Worm (Caenorhabditis elegans) whole organism, mixed stage, embryonic: ENCODE measurements around the gene Y43B11AR.3.

Source experiments
- M03D4.4 ChIP-seq: sonication (generic microtip); optimal IDR thresholded peaks from 2 replicates; lab custom pipeline; 2017; ENCODE audit warnings: mild to moderate bottlenecking, missing genetic modification characterization, missing compliant biosample characterization
- bed-3 ChIP-seq: fragments of 200-800 bp; sonication (Bioruptor generic); optimal IDR thresholded peaks from 3 replicates; lab custom pipeline; 2018; ENCODE audit warnings: mild to moderate bottlenecking, missing genetic modification characterization, moderate library complexity, missing compliant biosample characterization
- blmp-1 ChIP-seq: fragments of 150-350 bp; optimal IDR thresholded peaks from 2 replicates; lab custom pipeline; 2014; ENCODE audit warnings: missing biosample characterization, missing genetic modification characterization
- ceh-39 ChIP-seq: fragments of 150-350 bp; optimal IDR thresholded peaks from 2 replicates; lab custom pipeline; 2014; ENCODE audit warnings: missing biosample characterization, missing genetic modification characterization
- ceh-83 ChIP-seq: fragments of 200-800 bp; sonication (Bioruptor generic); optimal IDR thresholded peaks from 2 replicates; lab custom pipeline; 2018; ENCODE audit warnings: mild to moderate bottlenecking, missing genetic modification characterization, missing compliant biosample characterization
- ces-1 ChIP-seq: fragments of 150-350 bp; optimal IDR thresholded peaks from 2 replicates; lab custom pipeline; 2014; ENCODE audit warnings: missing biosample characterization, missing genetic modification reagents, missing genetic modification characterization
- cnd-1 ChIP-seq: fragments of 200-800 bp; sonication (Bioruptor generic); optimal IDR thresholded peaks from 2 replicates; lab custom pipeline; 2018; ENCODE audit warnings: mild to moderate bottlenecking, missing genetic modification characterization, missing compliant biosample characterization
- drap-1 ChIP-seq: fragments of 200-800 bp; sonication (Bioruptor generic); optimal IDR thresholded peaks from 3 replicates; lab custom pipeline; 2018; ENCODE audit warnings: mild to moderate bottlenecking, missing genetic modification characterization, missing compliant biosample characterization
- elt-1 ChIP-seq: sonication (generic microtip); optimal IDR thresholded peaks from 2 replicates; lab custom pipeline; 2017; ENCODE audit warnings: missing genetic modification characterization, mild to moderate bottlenecking, missing compliant biosample characterization, antibody characterized with exemption, moderate library complexity, borderline replicate concordance; ENCODE audit not compliant: insufficient read depth
- elt-3 ChIP-seq: fragments of 150-350 bp; optimal IDR thresholded peaks from 2 replicates; lab custom pipeline; 2014; ENCODE audit warnings: missing biosample characterization, missing genetic modification characterization
- flh-1 ChIP-seq: fragments of 200-800 bp; sonication (Bioruptor generic); optimal IDR thresholded peaks from 2 replicates; lab custom pipeline; 2018; ENCODE audit warnings: mild to moderate bottlenecking, missing genetic modification characterization, moderate library complexity, missing compliant biosample characterization
- ham-2 ChIP-seq: fragments of 200-800 bp; sonication (Bioruptor generic); optimal IDR thresholded peaks from 2 replicates; lab custom pipeline; 2018; ENCODE audit warnings: mild to moderate bottlenecking, missing genetic modification characterization, missing compliant biosample characterization
- hlh-1 ChIP-seq: fragments of 150-350 bp; optimal IDR thresholded peaks from 2 replicates; lab custom pipeline; 2014; ENCODE audit warnings: missing biosample characterization, missing genetic modification reagents, missing genetic modification characterization
- lin-13 ChIP-seq: fragments of 150-350 bp; optimal IDR thresholded peaks from 2 replicates; lab custom pipeline; 2014; ENCODE audit warnings: missing biosample characterization, missing genetic modification characterization
- lin-32 ChIP-seq: fragments of 200-800 bp; sonication (Bioruptor generic); optimal IDR thresholded peaks from 2 replicates; lab custom pipeline; 2018; ENCODE audit warnings: mild to moderate bottlenecking, missing genetic modification characterization, missing compliant biosample characterization
- lsy-2 ChIP-seq: fragments of 150-350 bp; optimal IDR thresholded peaks from 2 replicates; lab custom pipeline; 2014; ENCODE audit warnings: missing biosample characterization, missing genetic modification characterization
- mep-1 ChIP-seq: fragments of 150-350 bp; optimal IDR thresholded peaks from 2 replicates; lab custom pipeline; 2017; ENCODE audit warnings: missing biosample characterization, missing genetic modification reagents, missing genetic modification characterization, inconsistent platforms
- mls-2 ChIP-seq: sonication (generic microtip); optimal IDR thresholded peaks from 2 replicates; lab custom pipeline; 2016; ENCODE audit warnings: mild to moderate bottlenecking, missing genetic modification characterization, moderate library complexity, missing compliant biosample characterization
- nhr-12 ChIP-seq: fragments of 150-350 bp; optimal IDR thresholded peaks from 2 replicates; lab custom pipeline; 2014; ENCODE audit warnings: missing biosample characterization, missing genetic modification characterization
- nhr-2 ChIP-seq: fragments of 150-350 bp; optimal IDR thresholded peaks from 2 replicates; lab custom pipeline; 2014; ENCODE audit warnings: missing biosample characterization, missing genetic modification characterization
- nhr-237 ChIP-seq: fragments of 150-350 bp; optimal IDR thresholded peaks from 2 replicates; lab custom pipeline; 2014; ENCODE audit warnings: missing biosample characterization, missing genetic modification characterization
- nhr-28 ChIP-seq: fragments of 150-350 bp; optimal IDR thresholded peaks from 2 replicates; lab custom pipeline; 2014; ENCODE audit warnings: missing biosample characterization, missing genetic modification characterization
- nhr-76 ChIP-seq: sonication (generic microtip); optimal IDR thresholded peaks from 2 replicates; lab custom pipeline; 2017; ENCODE audit warnings: missing biosample characterization, missing genetic modification characterization
- pha-4 ChIP-seq: fragments of 150-350 bp; optimal IDR thresholded peaks from 2 replicates; lab custom pipeline; 2018; ENCODE audit warnings: missing biosample characterization, missing genetic modification reagents, missing genetic modification characterization
- snpc-4 ChIP-seq: fragments of 150-350 bp; optimal IDR thresholded peaks from 2 replicates; lab custom pipeline; 2014; ENCODE audit warnings: missing biosample characterization, missing genetic modification characterization
- sptf-1 ChIP-seq: sonication (generic microtip); optimal IDR thresholded peaks from 2 replicates; lab custom pipeline; 2017; ENCODE audit warnings: mild to moderate bottlenecking, missing genetic modification characterization, moderate library complexity, missing compliant biosample characterization
- tbx-8 ChIP-seq: fragments of 200-800 bp; sonication (Bioruptor generic); optimal IDR thresholded peaks from 2 replicates; lab custom pipeline; 2018; ENCODE audit warnings: mild to moderate bottlenecking, missing genetic modification characterization, moderate library complexity, missing compliant biosample characterization
- unc-120 ChIP-seq: sonication (generic microtip); optimal IDR thresholded peaks from 2 replicates; lab custom pipeline; 2017; ENCODE audit warnings: missing genetic modification characterization, missing compliant biosample characterization; ENCODE audit not compliant: poor library complexity, severe bottlenecking
- unc-39 ChIP-seq: fragments of 150-350 bp; optimal IDR thresholded peaks from 2 replicates; lab custom pipeline; 2014; ENCODE audit warnings: missing biosample characterization, missing genetic modification characterization
- unc-62 ChIP-seq: fragments of 150-350 bp; optimal IDR thresholded peaks from 2 replicates; lab custom pipeline; 2014; ENCODE audit warnings: missing biosample characterization, missing genetic modification reagents, missing genetic modification characterization
- zip-8 ChIP-seq: fragments of 150-350 bp; optimal IDR thresholded peaks from 2 replicates; lab custom pipeline; 2014; ENCODE audit warnings: missing biosample characterization, missing genetic modification characterization
- ztf-11 ChIP-seq: fragments of 150-350 bp; optimal IDR thresholded peaks from 2 replicates; lab custom pipeline; 2014; ENCODE audit warnings: missing biosample characterization, missing genetic modification characterization

The Y43B11AR.3 gene

ce11 chrIV:7098509-7099065 is 15.1 kb upstream of the Y43B11AR.3 start, which contains the start of gene ZC477.4:
Gene ZC477.4 (minus strand): TSS chrIV:7098784.
- TF ChIP-seq unc-62 (peak; percentile 30), unc-120 (tag; lab: Kevin White, UChicago) (peak; percentile 95), hlh-1 (tag; lab: Kevin White, UChicago) (peak; percentile 89), tbx-8 (GFP tag; lab: Kevin White, UChicago) (no peak), ces-1 (GFP tag; lab: Kevin White, UChicago) (no peak), M03D4.4 (tag; lab: Kevin White, UChicago) (peak; percentile 31), nhr-76 (no peak)
- TF ChIP-seq, all 35 proteins: peak for 4

ce11 chrIV:7097450-7097849 is 13.9 kb upstream of the Y43B11AR.3 start:
- TF ChIP-seq drap-1 (GFP tag; lab: Kevin White, UChicago) (no peak), tbx-8 (GFP tag; lab: Kevin White, UChicago) (no peak), blmp-1 (tag; lab: Kevin White, UChicago) (no peak), M03D4.4 (tag; lab: Kevin White, UChicago) (no peak), nhr-2 (tag; lab: Kevin White, UChicago) (no peak), ham-2 (no peak), ceh-39 (tag; lab: Kevin White, UChicago) (no peak), nhr-237 (tag; lab: Kevin White, UChicago) (no peak), ceh-83 (GFP tag; lab: Kevin White, UChicago) (no peak), flh-1 (GFP tag; lab: Kevin White, UChicago) (no peak), snpc-4 (no peak), sptf-1 (no peak), unc-39 (tag; lab: Kevin White, UChicago) (no peak), mep-1 (tag; lab: Kevin White, UChicago) (no peak)

ce11 chrIV:7096097-7096496 is 12.6 kb upstream of the Y43B11AR.3 start:
- no peak for TF ChIP-seq drap-1 (GFP tag; lab: Kevin White, UChicago)
- peak; percentile 5 for TF ChIP-seq unc-62

- TF ChIP-seq ztf-11 (no peak), unc-120 (tag; lab: Kevin White, UChicago) (peak; percentile 85), lsy-2 (tag; lab: Kevin White, UChicago) (no peak), unc-62 (peak; percentile 38), M03D4.4 (tag; lab: Kevin White, UChicago) (no peak), bed-3 (no peak), hlh-1 (tag; lab: Kevin White, UChicago) (peak; percentile 17), drap-1 (GFP tag; lab: Kevin White, UChicago) (no peak), pha-4 (tag; lab: Kevin White, UChicago) (no peak), mep-1 (tag; lab: Kevin White, UChicago) (no peak), mls-2 (tag; lab: Kevin White, UChicago) (no peak), blmp-1 (tag; lab: Kevin White, UChicago) (peak; percentile 54), ham-2 (peak; percentile 75), ceh-83 (GFP tag; lab: Kevin White, UChicago) (no peak), nhr-76 (no peak), tbx-8 (GFP tag; lab: Kevin White, UChicago) (no peak), flh-1 (GFP tag; lab: Kevin White, UChicago) (no peak)
- TF ChIP-seq, all 35 proteins: peak for 5
Observed at ce11 chrIV:7095396-7095964, 12.0 kb upstream of the Y43B11AR.3 start.

- TF ChIP-seq nhr-12: no peak
- no peak for TF ChIP-seq nhr-2 (tag; lab: Kevin White, UChicago)
- TF ChIP-seq ztf-11: no peak
- no peak for TF ChIP-seq bed-3
- TF ChIP-seq unc-120 (tag; lab: Kevin White, UChicago): no peak
- TF ChIP-seq nhr-28: no peak
Observed at ce11 chrIV:7094216-7094758, 10.8 kb upstream of the Y43B11AR.3 start, which contains the start of gene deb-1. Gene deb-1 (minus strand): TSS chrIV:7094266.

ce11 chrIV:7084632-7085160 is 1.2 kb upstream of the Y43B11AR.3 start, which contains the start of gene rps-4:
Gene rps-4 (minus strand): TSS chrIV:7084682.
- TF ChIP-seq nhr-2 (tag; lab: Kevin White, UChicago) (no peak), ceh-83 (GFP tag; lab: Kevin White, UChicago) (peak; percentile 36), nhr-12 (no peak), ztf-11 (no peak), sptf-1 (peak; percentile 76), unc-39 (tag; lab: Kevin White, UChicago) (no peak), lsy-2 (tag; lab: Kevin White, UChicago) (peak; percentile 86), elt-3 (tag; lab: Kevin White, UChicago) (peak; percentile 26), cnd-1 (tag; lab: Kevin White, UChicago) (peak; percentile 69), unc-120 (tag; lab: Kevin White, UChicago) (peak; percentile 27), nhr-237 (tag; lab: Kevin White, UChicago) (peak; percentile 90), bed-3 (no peak), elt-1 (tag; lab: Kevin White, UChicago) (no peak), zip-8 (tag; lab: Kevin White, UChicago) (no peak), tbx-8 (GFP tag; lab: Kevin White, UChicago) (no peak), mls-2 (tag; lab: Kevin White, UChicago) (no peak), unc-62 (peak; percentile 57), ceh-39 (tag; lab: Kevin White, UChicago) (peak; percentile 64), mep-1 (tag; lab: Kevin White, UChicago) (peak; percentile 94), nhr-76 (no peak), lin-13 (tag; lab: Kevin White, UChicago) (peak; percentile 71), flh-1 (GFP tag; lab: Kevin White, UChicago) (no peak), snpc-4 (no peak), ces-1 (GFP tag; lab: Kevin White, UChicago) (peak; percentile 59), lin-32 (GFP tag; lab: Kevin White, UChicago) (no peak)
